Fruit fly (Drosophila melanogaster): Measurements from ENCODE around the gene IntS10.

DNA sequence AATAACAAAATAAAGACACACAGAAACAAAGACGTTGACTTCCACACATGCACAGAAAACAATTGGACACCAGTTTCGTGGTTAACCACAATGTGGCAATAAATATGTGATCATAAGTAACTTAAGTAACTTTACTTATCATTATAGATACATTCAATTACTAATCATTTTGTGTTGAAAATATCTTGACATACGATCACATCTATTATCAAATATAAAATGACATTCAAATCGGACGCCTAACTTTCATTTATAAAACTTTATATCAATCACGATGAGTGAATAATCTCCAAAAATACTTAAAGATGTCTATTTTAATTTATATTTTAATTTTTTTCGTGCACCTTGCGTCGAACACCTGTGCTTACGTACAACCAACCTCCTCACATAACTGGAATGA is 28.0 kb upstream of the IntS10 start:
- peak; percentile 14 for TF ChIP-seq psq (GFP tag; optimal IDR thresholded peaks at IDR 0.05)
- no peak for TF ChIP-seq pan (optimal IDR thresholded peaks at IDR 0.05)
- TF ChIP-seq HLH106 (tag; optimal IDR thresholded peaks at IDR 0.05) = peak; percentile 62
- TF ChIP-seq ey (GFP tag; optimal IDR thresholded peaks at IDR 0.05) = peak; percentile 35

All from whole organism, wandering third instar larva.